Worm (Caenorhabditis elegans): ENCODE measurements around the gene sox-4.

Gene sox-4

ce11 chrX:3470307-3470706 is 38.5 kb downstream of the sox-4 start:
- TF ChIP-seq ztf-22 (GFP tag; optimal IDR thresholded peaks at IDR 0.05) (no peak), athp-1 (tag; optimal IDR thresholded peaks at IDR 0.05) (no peak), nhr-179 (tag; optimal IDR thresholded peaks at IDR 0.05) (no peak), pha-4 (tag; optimal IDR thresholded peaks at IDR 0.05) (no peak), ceh-40 (GFP tag; IDR thresholded peaks at IDR 0.05) (no peak), Y53F4B.3 (GFP tag; IDR thresholded peaks at IDR 0.05) (no peak), ztf-18 (tag; optimal IDR thresholded peaks at IDR 0.05) (no peak), mxl-1 (tag; optimal IDR thresholded peaks at IDR 0.05) (no peak)

ce11 chrX:3469332-3469731 is 39.5 kb downstream of the sox-4 start:
- TF ChIP-seq somi-1 (GFP tag; optimal IDR thresholded peaks at IDR 0.05) (peak; percentile 8), mes-4 (tag; optimal IDR thresholded peaks at IDR 0.05) (no peak), athp-1 (tag; optimal IDR thresholded peaks at IDR 0.05) (no peak), zfh-2 (GFP tag; conservative IDR thresholded peaks at IDR 0.05) (peak; percentile 77), lin-40 (tag; optimal IDR thresholded peaks at IDR 0.05) (no peak)

- TF ChIP-seq lin-35 (GFP tag; optimal IDR thresholded peaks at IDR 0.05) = no peak
- TF ChIP-seq F37B4.10 (GFP tag; IDR thresholded peaks at IDR 0.05) = no peak
- TF ChIP-seq ztf-18 (tag; optimal IDR thresholded peaks at IDR 0.05) = no peak
- TF ChIP-seq nfya-1 (tag; optimal IDR thresholded peaks at IDR 0.05; ENCODE audit: borderline replicate concordance, insufficient read depth) = no peak
- no peak for TF ChIP-seq zim-3 (tag; optimal IDR thresholded peaks at IDR 0.05)
- no peak for TF ChIP-seq mxl-1 (tag; optimal IDR thresholded peaks at IDR 0.05)
- TF ChIP-seq F22D6.2 (tag; optimal IDR thresholded peaks at IDR 0.05) = no peak
- TF ChIP-seq snpc-4 (GFP tag; optimal IDR thresholded peaks at IDR 0.05) = no peak
- TF ChIP-seq snpc-4 (tag; optimal IDR thresholded peaks at IDR 0.05) = no peak
- no peak for TF ChIP-seq ceh-79 (tag; optimal IDR thresholded peaks at IDR 0.05)
- TF ChIP-seq egrh-3 (GFP tag; IDR thresholded peaks at IDR 0.05) = peak; percentile 19; the same call in 1 of the 2 replicates
- TF ChIP-seq Y79H2A.3 (GFP tag; conservative IDR thresholded peaks at IDR 0.05) = no peak
- TF ChIP-seq aptf-3 (GFP tag; IDR thresholded peaks at IDR 0.05) = no peak
- no peak for TF ChIP-seq ccch-3 (GFP tag; optimal IDR thresholded peaks at IDR 0.05)
- TF ChIP-seq F33H1.4 (GFP tag; IDR thresholded peaks at IDR 0.05) = no peak
- TF ChIP-seq lin-26 (GFP tag; IDR thresholded peaks at IDR 0.05) = no peak
- TF ChIP-seq egl-44 (GFP tag; IDR thresholded peaks at IDR 0.05) = 0 out of 2 replicates have a peak, but pooled peaks have one; percentile 26
- TF ChIP-seq rcor-1 (GFP tag; IDR thresholded peaks at IDR 0.05) = no peak
- no peak for TF ChIP-seq ztf-6 (GFP tag; IDR thresholded peaks at IDR 0.05)
- TF ChIP-seq F52B5.7 (tag; optimal IDR thresholded peaks at IDR 0.05) = no peak
- no peak for TF ChIP-seq fkh-3 (tag; optimal IDR thresholded peaks at IDR 0.05)
- TF ChIP-seq him-1 (tag; optimal IDR thresholded peaks at IDR 0.05) = no peak
- TF ChIP-seq zfh-2 (GFP tag; conservative IDR thresholded peaks at IDR 0.05) = peak; percentile 79
- TF ChIP-seq tbx-9 (tag; optimal IDR thresholded peaks at IDR 0.05; ENCODE audit: borderline replicate concordance) = no peak
Observed at ce11 chrX:3467958-3468357, 40.8 kb downstream of the sox-4 start.

ce11 chrX:3467004-3467761 is 41.6 kb downstream of the sox-4 start:
- no peak for TF ChIP-seq Y95B8A.8 (GFP tag; IDR thresholded peaks at IDR 0.05)
- TF ChIP-seq ceh-58 (GFP tag; IDR thresholded peaks at IDR 0.05) = no peak
- no peak for TF ChIP-seq pbrm-1 (GFP tag; IDR thresholded peaks at IDR 0.05)
- TF ChIP-seq hlh-12 (tag; optimal IDR thresholded peaks at IDR 0.05) = no peak
- TF ChIP-seq ceh-27 (GFP tag; optimal IDR thresholded peaks at IDR 0.05) = no peak
- no peak for TF ChIP-seq madf-3 (GFP tag; IDR thresholded peaks at IDR 0.05)
- no peak for TF ChIP-seq F22D6.2 (tag; optimal IDR thresholded peaks at IDR 0.05)

All from whole organism, young adult.